Fruit fly (Drosophila melanogaster) whole organism, embryonic: ENCODE data around the gene CG11593.

Source experiments
- CG12071 ChIP-seq: fragments of 200-800 bp; sonication (Bioruptor generic); optimal IDR thresholded peaks from 3 replicates; lab custom pipeline; 2018; ENCODE audit warnings: missing biosample characterization, mild to moderate bottlenecking, missing genetic modification characterization
- CG31441 ChIP-seq: fragments of 200-800 bp; sonication (Bioruptor generic); IDR thresholded peaks from 2 replicates; pipeline ENCODE4 v1.3.6; 2022; ENCODE audit warnings: missing biosample characterization, missing genetic modification characterization
- CG9876 ChIP-seq: fragments of 200-800 bp; sonication (Bioruptor generic); optimal IDR thresholded peaks from 2 replicates; lab custom pipeline; 2016; ENCODE audit warnings: missing biosample characterization, missing genetic modification characterization
- Myb ChIP-seq: fragments of 200-800 bp; sonication (Bioruptor generic); optimal IDR thresholded peaks from 2 replicates; lab custom pipeline; 2016; ENCODE audit warnings: missing biosample characterization, missing genetic modification characterization
- NC2α ChIP-seq: fragments of 200-800 bp; sonication (Bioruptor generic); optimal IDR thresholded peaks from 2 replicates; lab custom pipeline; 2016; ENCODE audit warnings: missing biosample characterization, missing genetic modification characterization
- Xrp1 ChIP-seq: fragments of 200-800 bp; sonication (Bioruptor generic); IDR thresholded peaks from 2 replicates; pipeline ENCODE4 v1.3.6; 2022; ENCODE audit warnings: missing biosample characterization, missing genetic modification characterization
- YL-1 ChIP-seq: fragments of 200-800 bp; sonication (Bioruptor generic); optimal IDR thresholded peaks from 3 replicates; lab custom pipeline; 2017; ENCODE audit warnings: missing biosample characterization, mild to moderate bottlenecking, missing genetic modification characterization
- ro ChIP-seq: fragments of 200-800 bp; sonication (Bioruptor generic); IDR thresholded peaks from 2 replicates; pipeline ENCODE4 v1.3.6; 2022; ENCODE audit warnings: missing biosample characterization, missing genetic modification characterization
- tup ChIP-seq: fragments of 200-800 bp; sonication (Bioruptor generic); optimal IDR thresholded peaks from 2 replicates; lab custom pipeline; 2016; ENCODE audit warnings: missing biosample characterization, mild to moderate bottlenecking, missing genetic modification characterization, moderate library complexity
- vvl ChIP-seq: fragments of 200-800 bp; sonication (Bioruptor generic); IDR thresholded peaks from 2 replicates; pipeline ENCODE4 v1.3.6; 2022; ENCODE audit warnings: missing biosample characterization, missing genetic modification characterization

- TF ChIP-seq tup = no peak
- no peak for TF ChIP-seq NC2α (GFP tag; lab: Kevin White, UChicago)
- TF ChIP-seq Xrp1 = no peak
- no peak for TF ChIP-seq vvl (GFP tag; lab: Robert Waterston, UW)
- no peak for TF ChIP-seq CG31441 (GFP tag; lab: Robert Waterston, UW)
- TF ChIP-seq YL-1 (GFP tag; lab: Kevin White, UChicago) = peak; percentile 42
- no peak for TF ChIP-seq CG9876 (GFP tag; lab: Kevin White, UChicago)
- peak; percentile 84 for TF ChIP-seq Myb (GFP tag; lab: Kevin White, UChicago)
- TF ChIP-seq ro (GFP tag; lab: Robert Waterston, UW) = no peak
- no peak for TF ChIP-seq CG12071 (GFP tag; lab: Kevin White, UChicago)
These were observed 18.9 kb downstream of the CG11593 start, which contains the start of gene Mul1 for dm6 chr3L:4021260-4021831.
